Fruit fly (Drosophila melanogaster): ENCODE measurements around the gene Tep3.
A peak's percentile ranks its signal among the peaks of the same experiment; 100 is the strongest.

DNA sequence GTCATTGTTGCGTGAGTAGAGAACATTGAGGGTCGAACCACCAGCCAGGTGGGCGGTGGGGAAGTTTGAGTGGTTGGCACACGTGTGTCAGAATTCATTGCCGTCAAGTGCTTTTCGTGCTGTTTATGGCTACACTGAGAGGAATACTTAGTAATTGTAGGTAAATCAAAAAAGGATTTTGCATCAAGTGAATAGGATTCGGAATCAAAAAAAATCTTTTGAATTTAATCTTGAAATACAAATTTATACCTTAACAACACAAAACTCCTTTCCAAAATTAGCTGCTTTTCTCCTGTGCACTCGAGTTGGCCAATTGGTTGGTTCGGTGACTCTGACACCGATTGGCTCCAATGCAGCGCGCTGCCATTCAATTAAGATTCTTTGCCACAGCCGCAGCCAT, 51.9 kb downstream of the Tep3 start:
- no peak for TF ChIP-seq rn (GFP tag; IDR thresholded peaks at IDR 0.05)
- TF ChIP-seq fd96Ca (GFP tag; IDR thresholded peaks at IDR 0.05), result peak; percentile 69; the same call in 2 of the 3 replicates
- TF ChIP-seq CG10348 (GFP tag; IDR thresholded peaks at IDR 0.05), result no peak
- TF ChIP-seq CG32121 (GFP tag; IDR thresholded peaks at IDR 0.05), result peak; percentile 53; the same call in 1 of the 2 replicates
- TF ChIP-seq Ets98B (GFP tag; IDR thresholded peaks at IDR 0.05), result peak; percentile 53
- no peak for TF ChIP-seq D1 (tag; optimal IDR thresholded peaks at IDR 0.05)
- no peak for TF ChIP-seq Pif1A (GFP tag; optimal IDR thresholded peaks at IDR 0.05)
- no peak for TF ChIP-seq gl (tag; optimal IDR thresholded peaks at IDR 0.05)
- no peak for TF ChIP-seq CG15710 (tag; optimal IDR thresholded peaks at IDR 0.05)
- TF ChIP-seq CG12605 (GFP tag; IDR thresholded peaks at IDR 0.05), result no peak
- TF ChIP-seq CG8301 (tag; optimal IDR thresholded peaks at IDR 0.05), result peak; percentile 43
- TF ChIP-seq Snoo (tag; optimal IDR thresholded peaks at IDR 0.05), result no peak

All from whole organism, pupa.